Worm (Caenorhabditis elegans): ENCODE measurements around the gene K08D8.2.

The K08D8.2 gene

DNA sequence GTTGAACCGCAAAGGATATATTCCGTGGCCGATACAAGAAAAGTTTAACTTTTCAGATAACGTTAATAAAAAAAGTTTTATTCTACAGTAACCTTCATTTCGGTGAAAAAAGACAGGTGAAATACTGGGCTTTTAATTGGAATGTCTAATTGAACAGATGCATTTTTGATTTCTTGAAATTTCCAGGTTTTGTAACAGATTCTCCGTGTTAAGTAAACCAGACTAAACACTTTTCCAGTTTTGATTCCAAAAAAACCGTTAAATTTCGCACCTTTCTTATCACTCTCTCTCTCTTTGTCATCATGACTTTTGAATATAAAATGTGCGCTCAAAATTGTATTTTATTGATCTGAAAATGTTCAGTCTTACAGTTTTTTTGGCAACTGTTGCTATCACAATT lies 15.4 kb downstream of the K08D8.2 start, which contains the start of gene C32H11.3:
Gene C32H11.3 (plus strand): TSS at position 301 of the 400 bp plus-strand sequence.
- TF ChIP-seq egl-27 (tag; optimal IDR thresholded peaks at IDR 0.05) (no peak), nhr-25 (tag; optimal IDR thresholded peaks at IDR 0.05) (no peak), sma-3 (GFP tag; optimal IDR thresholded peaks at IDR 0.05) (no peak), R02D3.7 (tag; optimal IDR thresholded peaks at IDR 0.05) (no peak), mbf-1 (tag; optimal IDR thresholded peaks at IDR 0.05) (no peak), gmeb-1 (tag; optimal IDR thresholded peaks at IDR 0.05) (no peak), ZK546.5 (tag; optimal IDR thresholded peaks at IDR 0.05) (no peak), snpc-4 (tag; optimal IDR thresholded peaks at IDR 0.05) (no peak), nhr-23 (tag; optimal IDR thresholded peaks at IDR 0.05) (no peak), elt-1 (tag; optimal IDR thresholded peaks at IDR 0.05) (no peak), nhr-6 (tag; optimal IDR thresholded peaks at IDR 0.05) (no peak)

DNA sequence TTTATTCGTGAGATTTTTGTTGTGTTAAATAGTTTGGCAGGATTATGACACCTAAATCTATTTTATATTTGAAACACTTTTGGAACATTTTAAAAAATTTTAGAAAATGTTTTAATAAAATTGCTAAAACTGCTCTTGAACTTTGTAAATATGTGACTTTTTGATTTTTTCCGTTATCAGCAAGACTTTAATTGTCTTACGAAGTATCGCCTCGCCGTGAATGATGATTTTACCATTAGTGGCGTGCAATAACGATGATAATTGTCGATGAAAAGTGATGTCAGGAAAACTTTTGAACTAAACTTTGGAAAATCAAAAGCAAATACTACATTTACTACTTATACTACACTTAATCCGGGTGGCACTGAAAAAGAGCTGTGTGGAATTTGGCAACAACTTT lies 17.7 kb downstream of the K08D8.2 start:
- TF ChIP-seq nhr-6 (tag; optimal IDR thresholded peaks at IDR 0.05) = no peak
- peak; percentile 73 for TF ChIP-seq fos-1 (tag; optimal IDR thresholded peaks at IDR 0.05)
- no peak for TF ChIP-seq ceh-16 (tag; optimal IDR thresholded peaks at IDR 0.05)
- TF ChIP-seq nhr-11 (tag; optimal IDR thresholded peaks at IDR 0.05) = no peak
- no peak for TF ChIP-seq mdl-1 (tag; optimal IDR thresholded peaks at IDR 0.05)
- TF ChIP-seq unc-55 (GFP tag; optimal IDR thresholded peaks at IDR 0.05) = no peak
- no peak for TF ChIP-seq alr-1 (tag; optimal IDR thresholded peaks at IDR 0.05)
- TF ChIP-seq elt-1 (tag; optimal IDR thresholded peaks at IDR 0.05) = no peak
- no peak for TF ChIP-seq ama-1 (optimal IDR thresholded peaks at IDR 0.05)
- TF ChIP-seq sem-4 (tag; optimal IDR thresholded peaks at IDR 0.05) = no peak
- peak; percentile 78 for TF ChIP-seq sma-9 (GFP tag; optimal IDR thresholded peaks at IDR 0.05)
- TF ChIP-seq sma-9 (tag; optimal IDR thresholded peaks at IDR 0.05) = no peak
- no peak for TF ChIP-seq R02D3.7 (tag; optimal IDR thresholded peaks at IDR 0.05)
- TF ChIP-seq nhr-10 (tag; optimal IDR thresholded peaks at IDR 0.05) = no peak
- TF ChIP-seq peb-1 (tag; optimal IDR thresholded peaks at IDR 0.05) = no peak
- no peak for TF ChIP-seq ceh-82 (tag; optimal IDR thresholded peaks at IDR 0.05)
- no peak for TF ChIP-seq ztf-4 (tag; optimal IDR thresholded peaks at IDR 0.05)
- TF ChIP-seq aly-2 (tag; optimal IDR thresholded peaks at IDR 0.05) = no peak
- peak; percentile 45 for TF ChIP-seq skn-1 (tag; optimal IDR thresholded peaks at IDR 0.05)
- TF ChIP-seq nhr-237 (tag; optimal IDR thresholded peaks at IDR 0.05) = no peak
- no peak for TF ChIP-seq unc-62 (GFP tag; optimal IDR thresholded peaks at IDR 0.05)
- no peak for TF ChIP-seq gmeb-1 (tag; optimal IDR thresholded peaks at IDR 0.05)
- TF ChIP-seq lin-11 (tag; optimal IDR thresholded peaks at IDR 0.05) = no peak

DNA sequence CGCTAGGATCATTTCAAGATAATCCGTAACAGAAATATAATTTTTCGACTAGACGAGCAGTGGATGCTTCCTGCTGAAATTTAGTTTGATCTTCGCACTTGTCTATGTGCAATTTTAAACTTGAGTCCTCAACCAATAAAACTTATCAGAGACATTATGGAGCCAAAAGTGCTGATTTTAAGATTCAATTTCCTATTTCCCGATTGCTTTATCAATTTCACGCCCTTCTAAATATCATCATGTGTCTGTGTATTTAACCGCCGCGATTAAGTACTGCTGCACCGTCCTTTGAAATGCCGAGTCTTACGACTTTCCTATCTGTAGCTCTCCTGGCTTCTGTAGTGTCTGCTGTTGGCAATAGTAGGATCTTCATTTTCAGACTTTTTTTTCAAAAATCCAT lies 18.2 kb downstream of the K08D8.2 start, which contains the start of gene C32H11.4:
Gene C32H11.4 (plus strand): TSS at position 238 of the 400 bp plus-strand sequence.
- TF ChIP-seq gmeb-1 (tag; optimal IDR thresholded peaks at IDR 0.05) (no peak), fos-1 (tag; optimal IDR thresholded peaks at IDR 0.05) (peak; percentile 79), sma-3 (GFP tag; optimal IDR thresholded peaks at IDR 0.05) (peak; percentile 68), nhr-25 (tag; optimal IDR thresholded peaks at IDR 0.05) (no peak), sma-9 (GFP tag; optimal IDR thresholded peaks at IDR 0.05) (peak; percentile 96), sma-9 (tag; optimal IDR thresholded peaks at IDR 0.05) (no peak), skn-1 (tag; optimal IDR thresholded peaks at IDR 0.05) (peak; percentile 57), lin-11 (tag; optimal IDR thresholded peaks at IDR 0.05) (no peak), lin-39 (tag; optimal IDR thresholded peaks at IDR 0.05) (no peak)

DNA sequence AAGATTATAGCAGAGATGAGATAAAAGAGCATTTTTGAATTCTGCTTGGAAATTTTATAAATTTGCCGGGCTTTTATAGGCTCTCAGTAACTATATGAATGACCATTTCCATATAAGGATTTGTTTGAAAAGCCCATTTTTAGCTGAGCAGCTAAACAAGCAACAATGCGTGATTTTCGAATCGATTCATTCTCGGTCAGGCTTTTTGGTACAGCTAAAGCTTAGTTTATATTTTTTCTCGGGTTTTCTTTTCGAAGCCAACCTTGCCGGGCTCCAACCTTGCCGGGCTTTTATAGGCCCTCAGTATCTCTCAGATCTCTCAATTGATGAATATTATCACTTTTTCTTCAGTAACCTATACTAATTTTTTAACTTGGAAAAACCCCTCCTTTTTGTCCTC lies 21.5 kb downstream of the K08D8.2 start, which contains the start of gene srlf-4:
Gene srlf-4 (minus strand): TSS at position 101 of the 400 bp plus-strand sequence.
- TF ChIP-seq lsy-2 (tag; optimal IDR thresholded peaks at IDR 0.05) = no peak
- TF ChIP-seq ztf-1 (GFP tag; conservative IDR thresholded peaks at IDR 0.05) = no peak
- no peak for TF ChIP-seq nhr-77 (tag; optimal IDR thresholded peaks at IDR 0.05)
- TF ChIP-seq R02D3.7 (tag; optimal IDR thresholded peaks at IDR 0.05) = no peak
- no peak for TF ChIP-seq ama-1 (optimal IDR thresholded peaks at IDR 0.05)
- no peak for TF ChIP-seq nhr-21 (tag; optimal IDR thresholded peaks at IDR 0.05)
- no peak for TF ChIP-seq nhr-10 (tag; optimal IDR thresholded peaks at IDR 0.05)
- no peak for TF ChIP-seq F13H6.1 (tag; optimal IDR thresholded peaks at IDR 0.05)
- TF ChIP-seq mab-5 (tag; optimal IDR thresholded peaks at IDR 0.05) = no peak
- TF ChIP-seq snpc-4 (tag; optimal IDR thresholded peaks at IDR 0.05) = no peak
- no peak for TF ChIP-seq ztf-11 (tag; optimal IDR thresholded peaks at IDR 0.05)
- TF ChIP-seq dmd-4 (tag; optimal IDR thresholded peaks at IDR 0.05) = no peak
- TF ChIP-seq alr-1 (tag; optimal IDR thresholded peaks at IDR 0.05) = no peak
- no peak for TF ChIP-seq ZK546.5 (tag; optimal IDR thresholded peaks at IDR 0.05)
- TF ChIP-seq C34F6.9 (tag; optimal IDR thresholded peaks at IDR 0.05) = no peak
- no peak for TF ChIP-seq fos-1 (tag; optimal IDR thresholded peaks at IDR 0.05)
- TF ChIP-seq nhr-23 (tag; optimal IDR thresholded peaks at IDR 0.05) = no peak

All from whole organism, L2 larva.